Worm (Caenorhabditis elegans): Measurements from ENCODE around the gene Y69A2AR.24.

ce11 chrIV:2601988-2602861 lies 38.4 kb upstream of the Y69A2AR.24 start:
- TF ChIP-seq him-1 (tag; optimal IDR thresholded peaks at IDR 0.05) (peak; percentile 11), dao-5 (tag; optimal IDR thresholded peaks at IDR 0.05) (peak; percentile 53), W03F9.2 (tag; optimal IDR thresholded peaks at IDR 0.05) (peak; percentile 91)
